Fruit fly (Drosophila melanogaster) whole organism, embryonic: ENCODE results near the gene hll.

ENCODE experiments used
- Awh ChIP-seq: fragments of 200-800 bp; sonication (Bioruptor generic); IDR thresholded peaks from 2 replicates; pipeline ENCODE4, ENCODE4 v1.3.6; 2022; ENCODE audit warnings: missing biosample characterization, missing genetic modification characterization
- CG13123 ChIP-seq: fragments of 200-800 bp; sonication (Bioruptor generic); optimal IDR thresholded peaks from 2 replicates; lab custom pipeline; 2016; ENCODE audit warnings: missing biosample characterization, missing genetic modification characterization
- CG14667 ChIP-seq: fragments of 200-800 bp; sonication (Bioruptor generic); IDR thresholded peaks from 2 replicates; pipeline ENCODE4 v1.3.6; 2022; ENCODE audit warnings: missing biosample characterization, missing genetic modification characterization
- CG1529 ChIP-seq: fragments of 200-800 bp; sonication (Bioruptor generic); optimal IDR thresholded peaks from 3 replicates; lab custom pipeline; 2018; ENCODE audit warnings: missing biosample characterization, missing genetic modification characterization
- CG15479 ChIP-seq: fragments of 200-800 bp; sonication (Bioruptor generic); optimal IDR thresholded peaks from 3 replicates; lab custom pipeline; 2019; ENCODE audit warnings: missing biosample characterization, mild to moderate bottlenecking, missing genetic modification characterization, moderate library complexity
- CG18011 ChIP-seq: fragments of 200-800 bp; sonication (Bioruptor generic); optimal IDR thresholded peaks from 2 replicates; lab custom pipeline; 2017; ENCODE audit warnings: missing biosample characterization, missing genetic modification characterization, mild to moderate bottlenecking, moderate library complexity, missing genotype
- CG1832 ChIP-seq: fragments of 200-800 bp; sonication (Bioruptor generic); optimal IDR thresholded peaks from 2 replicates; lab custom pipeline; 2017; ENCODE audit warnings: missing biosample characterization, mild to moderate bottlenecking, missing genetic modification characterization, inconsistent platforms
- CG18599 ChIP-seq: fragments of 200-800 bp; sonication (Bioruptor generic); optimal IDR thresholded peaks from 3 replicates; lab custom pipeline; 2017; ENCODE audit warnings: missing biosample characterization, missing genetic modification characterization, mild to moderate bottlenecking, moderate library complexity, missing genetic modification reagents
- CG32532 ChIP-seq: fragments of 200-800 bp; sonication (Bioruptor generic); IDR thresholded peaks from 2 replicates; pipeline ENCODE4 v1.3.6; 2022; ENCODE audit warnings: missing biosample characterization, missing genetic modification characterization
- CG34422 ChIP-seq: fragments of 200-800 bp; sonication (Bioruptor generic); IDR thresholded peaks from 3 replicates; pipeline ENCODE4 v1.3.6; 2022; ENCODE audit warnings: missing biosample characterization, missing genetic modification characterization
- CG4404 ChIP-seq: fragments of 200-800 bp; sonication (Bioruptor generic); IDR thresholded peaks from 2 replicates; pipeline ENCODE4 v1.3.6; 2022; ENCODE audit warnings: missing biosample characterization, missing genetic modification characterization
- CG5953 ChIP-seq: fragments of 200-800 bp; sonication (Bioruptor generic); IDR thresholded peaks from 2 replicates; pipeline ENCODE4 v1.3.6; 2022; ENCODE audit warnings: missing biosample characterization, missing genetic modification characterization
- CG6765 ChIP-seq: fragments of 200-800 bp; sonication (Bioruptor generic); optimal IDR thresholded peaks from 3 replicates; lab custom pipeline; 2017; ENCODE audit warnings: missing biosample characterization, mild to moderate bottlenecking, missing genetic modification characterization
- CkIIα-i1 ChIP-seq: fragments of 200-800 bp; sonication (Bioruptor generic); IDR thresholded peaks from 2 replicates; pipeline ENCODE4 v1.3.6; 2022; ENCODE audit warnings: missing biosample characterization, missing genetic modification characterization
- Drgx ChIP-seq: fragments of 200-800 bp; sonication (Bioruptor generic); IDR thresholded peaks from 2 replicates; pipeline ENCODE4 v1.3.6; 2022; ENCODE audit warnings: missing biosample characterization, missing genetic modification characterization
- GATAe ChIP-seq: fragments of 200-800 bp; sonication (Bioruptor generic); conservative IDR thresholded peaks from 2 replicates; pipeline ENCODE4 v1.3.6; 2022; ENCODE audit warnings: missing biosample characterization, missing genetic modification characterization
- NfI ChIP-seq: fragments of 200-800 bp; sonication (Bioruptor generic); optimal IDR thresholded peaks from 3 replicates; lab custom pipeline; 2018; ENCODE audit warnings: missing biosample characterization, mild to moderate bottlenecking, missing genetic modification characterization, moderate library complexity
- Poxn ChIP-seq: fragments of 200-800 bp; sonication (Bioruptor generic); IDR thresholded peaks from 2 replicates; pipeline ENCODE4 v1.3.6; 2022; ENCODE audit warnings: missing biosample characterization, missing genetic modification characterization
- Sry-β ChIP-seq: fragments of 200-800 bp; sonication (Bioruptor generic); optimal IDR thresholded peaks from 2 replicates; lab custom pipeline; 2018; ENCODE audit warnings: missing biosample characterization, mild to moderate bottlenecking, missing genetic modification characterization, moderate library complexity
- Stat92E ChIP-seq, 3 experiments: fragments of >200 bp in 2 of 3; fragments of 200-800 bp in 1 of 3; sonication (Bioruptor generic) in 1 of 3; optimal IDR thresholded peaks; 2 replicates each; lab custom pipeline; 2017 to 2019; ENCODE audit warnings: missing biosample characterization in 3 of 3, missing genetic modification characterization in 3 of 3, mild to moderate bottlenecking in 1 of 3, moderate library complexity in 1 of 3
- ci ChIP-seq: fragments of 200-800 bp; sonication (Bioruptor generic); IDR thresholded peaks from 3 replicates; pipeline ENCODE4 v1.3.6; 2022; ENCODE audit warnings: missing biosample characterization, missing genetic modification characterization
- corto ChIP-seq: fragments of 200-800 bp; sonication (Bioruptor generic); optimal IDR thresholded peaks from 2 replicates; lab custom pipeline; 2016; ENCODE audit warnings: missing biosample characterization, mild to moderate bottlenecking, missing genetic modification characterization, moderate library complexity
- crol ChIP-seq: fragments of 200-800 bp; sonication (Bioruptor generic); IDR thresholded peaks from 2 replicates; pipeline ENCODE4 v1.3.6; 2022; ENCODE audit warnings: missing biosample characterization, missing genetic modification characterization
- dysf ChIP-seq: fragments of 200-800 bp; sonication (Bioruptor generic); IDR thresholded peaks from 3 replicates; pipeline ENCODE4 v1.3.6; 2022; ENCODE audit warnings: missing biosample characterization, missing genetic modification characterization
- fru ChIP-seq: fragments of >200 bp; optimal IDR thresholded peaks from 2 replicates; lab custom pipeline; 2017
- gce ChIP-seq: fragments of 200-800 bp; sonication (Bioruptor generic); IDR thresholded peaks from 3 replicates; pipeline ENCODE4 v1.3.6; 2022; ENCODE audit warnings: missing biosample characterization, missing genetic modification characterization
- grau ChIP-seq: fragments of 200-800 bp; optimal IDR thresholded peaks from 3 replicates; lab custom pipeline; 2019; ENCODE audit warnings: missing biosample characterization, mild to moderate bottlenecking, missing genetic modification characterization, moderate library complexity
- lab ChIP-seq: fragments of 200-800 bp; sonication (Bioruptor generic); optimal IDR thresholded peaks from 3 replicates; lab custom pipeline; 2017; ENCODE audit warnings: missing biosample characterization, missing genetic modification characterization, mild to moderate bottlenecking, moderate library complexity, missing genetic modification reagents
- maf-S ChIP-seq: fragments of 200-800 bp; sonication (Bioruptor generic); optimal IDR thresholded peaks from 2 replicates; lab custom pipeline; 2016; ENCODE audit warnings: missing biosample characterization, missing genetic modification characterization
- peb ChIP-seq: fragments of 200-800 bp; sonication (Bioruptor generic); IDR thresholded peaks from 2 replicates; pipeline ENCODE4 v1.3.6; 2022; ENCODE audit warnings: missing biosample characterization, missing genetic modification characterization
- pita ChIP-seq: fragments of 200-800 bp; sonication (Bioruptor generic); optimal IDR thresholded peaks from 2 replicates; lab custom pipeline; 2017; ENCODE audit warnings: missing biosample characterization, mild to moderate bottlenecking, missing genetic modification characterization
- prd ChIP-seq, 3 experiments: fragments of >200 bp in 2 of 3; fragments of 200-800 bp in 1 of 3; sonication (Bioruptor generic) in 1 of 3; optimal IDR thresholded peaks in 2 of 3; IDR thresholded peaks in 1 of 3; 2 replicates in 2 of 3; 3 replicates in 1 of 3; pipeline versions ENCODE4 v1.3.6 to Lab custom; 2017 to 2022; ENCODE audit warnings: missing biosample characterization in 1 of 3, missing genetic modification characterization in 1 of 3
- psq ChIP-seq: fragments of 200-800 bp; sonication (Bioruptor generic); optimal IDR thresholded peaks from 2 replicates; lab custom pipeline; 2017; ENCODE audit warnings: missing biosample characterization, missing genetic modification characterization
- sd ChIP-seq: fragments of 200-800 bp; sonication (Bioruptor generic); optimal IDR thresholded peaks from 3 replicates; lab custom pipeline; 2018; ENCODE audit warnings: missing biosample characterization, mild to moderate bottlenecking, missing genetic modification characterization, moderate library complexity
- slbo ChIP-seq: fragments of 200-800 bp; sonication (Bioruptor generic); IDR thresholded peaks from 2 replicates; pipeline ENCODE4 v1.3.6; 2022; ENCODE audit warnings: missing biosample characterization, missing genetic modification characterization
- sob ChIP-seq: fragments of 200-800 bp; sonication (Bioruptor generic); IDR thresholded peaks from 2 replicates; pipeline ENCODE4 v1.3.6; 2022; ENCODE audit warnings: missing biosample characterization, missing genetic modification characterization
- vnd ChIP-seq: fragments of 200-800 bp; sonication (Bioruptor generic); IDR thresholded peaks from 3 replicates; pipeline ENCODE4 v1.3.6; 2022; ENCODE audit warnings: missing biosample characterization, missing genetic modification characterization; ENCODE audit not compliant: partially characterized antibody
- zf30C ChIP-seq: fragments of 200-800 bp; sonication (Bioruptor generic); optimal IDR thresholded peaks from 3 replicates; lab custom pipeline; 2018; ENCODE audit warnings: missing biosample characterization, mild to moderate bottlenecking, missing genetic modification characterization

The hll gene

DNA sequence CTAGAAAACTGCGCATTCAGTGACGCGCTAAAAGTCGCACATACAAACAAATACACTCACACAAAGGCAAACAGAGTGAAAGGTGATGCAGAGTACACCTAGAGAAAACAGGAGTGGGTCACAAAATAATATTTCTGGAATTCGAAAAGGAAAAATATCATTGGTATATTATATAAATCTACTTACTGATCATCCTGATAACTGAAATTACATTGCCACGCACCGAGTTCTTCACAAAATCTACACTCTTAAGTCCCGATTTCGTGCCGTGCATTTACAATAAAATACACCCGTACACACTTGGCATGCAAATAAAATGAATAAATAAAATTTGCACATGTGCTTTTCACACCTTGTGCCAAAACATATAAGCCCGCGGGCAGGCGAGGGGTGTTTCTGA, 43.4 kb downstream of the hll start:
- TF ChIP-seq corto (GFP tag; lab: Kevin White, UChicago) (no peak), psq (no peak), CG6765 (GFP tag; lab: Kevin White, UChicago) (no peak), peb (GFP tag; lab: Robert Waterston, UW) (no peak), CG15479 (GFP tag; lab: Kevin White, UChicago) (no peak), CG34422 (GFP tag; lab: Robert Waterston, UW) (no peak), maf-S (GFP tag; lab: Kevin White, UChicago) (no peak), Stat92E (GFP tag; optimal IDR thresholded peaks at IDR 0.05; lab: Kevin White, UChicago) (no peak), CG1529 (GFP tag; lab: Kevin White, UChicago) (no peak), Sry-β (GFP tag; lab: Kevin White, UChicago) (no peak), slbo (GFP tag; lab: Robert Waterston, UW) (0 out of 2 replicates have a peak, but pooled peaks have one; percentile 7), ci (GFP tag; lab: Robert Waterston, UW) (no peak), grau (tag; lab: Kevin White, UChicago) (no peak), vnd (GFP tag; lab: Robert Waterston, UW) (no peak), CG13123 (GFP tag; lab: Kevin White, UChicago) (no peak), CG4404 (GFP tag; lab: Robert Waterston, UW) (no peak), NfI (GFP tag; lab: Kevin White, UChicago) (no peak), CG32532 (GFP tag; lab: Robert Waterston, UW) (peak; percentile 39; the same call in 1 of the 2 replicates), GATAe (no peak), lab (peak; percentile 10), zf30C (no peak), CkIIα-i1 (no peak), CG18011 (GFP tag; lab: Kevin White, UChicago) (no peak), CG18599 (GFP tag; lab: Kevin White, UChicago) (peak; percentile 12), CG1832 (GFP tag; lab: Kevin White, UChicago) (no peak), Awh (GFP tag; lab: Robert Waterston, UW) (no peak), Drgx (peak; percentile 52), fru (no peak), dysf (0 out of 3 replicates have a peak, but pooled peaks have one; percentile 9), sob (GFP tag; lab: Robert Waterston, UW) (no peak), pita (GFP tag; lab: Kevin White, UChicago) (no peak), crol (no peak), CG5953 (GFP tag; lab: Robert Waterston, UW) (no peak), prd (optimal IDR thresholded peaks at IDR 0.05; lab: Kevin White, UChicago) (no peak), prd (GFP tag; IDR thresholded peaks at IDR 0.05; lab: Robert Waterston, UW) (peak; percentile 49; the same call in 1 of the 3 replicates), sd (no peak), Poxn (GFP tag; lab: Robert Waterston, UW) (no peak), CG14667 (GFP tag; lab: Robert Waterston, UW) (no peak), gce (GFP tag; lab: Robert Waterston, UW) (no peak)
